Worm (Caenorhabditis elegans) whole organism, L3 larva: Measurements from ENCODE around the gene irg-5.

Experiments
- R02D3.7 ChIP-seq: fragments of 150-350 bp; optimal IDR thresholded peaks from 2 replicates; lab custom pipeline; 2014; ENCODE audit warnings: missing biosample characterization, missing genetic modification characterization
- ZK546.5 ChIP-seq: sonication (generic microtip); optimal IDR thresholded peaks from 2 replicates; lab custom pipeline; 2017; ENCODE audit warnings: missing biosample characterization, missing genetic modification characterization
- aly-2 ChIP-seq: fragments of 150-350 bp; optimal IDR thresholded peaks from 2 replicates; lab custom pipeline; 2014; ENCODE audit warnings: missing biosample characterization, missing genetic modification characterization
- ama-1 ChIP-seq: fragments of 150-350 bp; optimal IDR thresholded peaks from 2 replicates; lab custom pipeline; 2018
- ceh-82 ChIP-seq: fragments of 150-350 bp; optimal IDR thresholded peaks from 2 replicates; lab custom pipeline; 2014; ENCODE audit warnings: missing biosample characterization, missing genetic modification characterization
- ceh-9 ChIP-seq: sonication (generic microtip); optimal IDR thresholded peaks from 2 replicates; lab custom pipeline; 2018; ENCODE audit warnings: missing biosample characterization, missing genetic modification characterization
- egl-5 ChIP-seq: fragments of 150-350 bp; optimal IDR thresholded peaks from 2 replicates; lab custom pipeline; 2017; ENCODE audit warnings: missing biosample characterization, missing genetic modification reagents, missing genetic modification characterization, inconsistent platforms
- elt-1 ChIP-seq: fragments of 150-350 bp; optimal IDR thresholded peaks from 2 replicates; lab custom pipeline; 2014; ENCODE audit warnings: missing biosample characterization, missing genetic modification characterization
- elt-2 ChIP-seq: sonication (generic microtip); optimal IDR thresholded peaks from 2 replicates; lab custom pipeline; 2016; ENCODE audit warnings: missing genetic modification reagents, mild to moderate bottlenecking, missing genetic modification characterization, missing compliant biosample characterization
- elt-3 ChIP-seq, 3 experiments: fragments of 150-350 bp in 1 of 3; sonication (generic microtip) in 2 of 3; optimal IDR thresholded peaks; 2 replicates in 2 of 3; 4 replicates in 1 of 3; lab custom pipeline; 2014 to 2017; ENCODE audit warnings: missing biosample characterization in 3 of 3, missing genetic modification characterization in 3 of 3
- fkh-10 ChIP-seq: sonication (generic microtip); optimal IDR thresholded peaks from 2 replicates; lab custom pipeline; 2017; ENCODE audit warnings: missing biosample characterization, missing genetic modification reagents, missing genetic modification characterization
- fkh-2 ChIP-seq: fragments of 150-350 bp; optimal IDR thresholded peaks from 2 replicates; lab custom pipeline; 2014; ENCODE audit warnings: missing biosample characterization, missing genetic modification reagents, missing genetic modification characterization
- fos-1 ChIP-seq: fragments of 150-350 bp; optimal IDR thresholded peaks from 2 replicates; lab custom pipeline; 2014; ENCODE audit warnings: missing biosample characterization, missing genetic modification characterization
- hmg-11 ChIP-seq: sonication (generic microtip); optimal IDR thresholded peaks from 2 replicates; lab custom pipeline; 2016; ENCODE audit warnings: missing genetic modification characterization, missing compliant biosample characterization
- lin-39 ChIP-seq: fragments of 150-350 bp; optimal IDR thresholded peaks from 2 replicates; lab custom pipeline; 2018; ENCODE audit warnings: missing biosample characterization, missing genetic modification reagents, missing genetic modification characterization
- lsy-12 ChIP-seq: sonication (generic microtip); optimal IDR thresholded peaks from 2 replicates; lab custom pipeline; 2016; ENCODE audit warnings: mild to moderate bottlenecking, missing genetic modification characterization, missing compliant biosample characterization
- mdl-1 ChIP-seq: fragments of 150-350 bp; optimal IDR thresholded peaks from 2 replicates; lab custom pipeline; 2014; ENCODE audit warnings: missing biosample characterization, missing genetic modification characterization
- mml-1 ChIP-seq: fragments of 150-350 bp; sonication (generic microtip); optimal IDR thresholded peaks from 3 replicates; lab custom pipeline; 2014; ENCODE audit warnings: missing biosample characterization, missing genetic modification characterization
- nfya-1 ChIP-seq: sonication (generic microtip); optimal IDR thresholded peaks from 2 replicates; lab custom pipeline; 2017; ENCODE audit warnings: missing genetic modification characterization, mild to moderate bottlenecking, missing compliant biosample characterization, antibody characterized with exemption, moderate library complexity; ENCODE audit not compliant: insufficient read depth
- nhr-11 ChIP-seq: fragments of 150-350 bp; optimal IDR thresholded peaks from 2 replicates; lab custom pipeline; 2014; ENCODE audit warnings: missing biosample characterization, missing genetic modification characterization
- nhr-12 ChIP-seq: fragments of 150-350 bp; optimal IDR thresholded peaks from 2 replicates; lab custom pipeline; 2014; ENCODE audit warnings: missing biosample characterization, missing genetic modification characterization
- nhr-23 ChIP-seq: fragments of 150-350 bp; optimal IDR thresholded peaks from 2 replicates; lab custom pipeline; 2014; ENCODE audit warnings: missing biosample characterization, missing genetic modification reagents, missing genetic modification characterization
- nhr-237 ChIP-seq: fragments of 150-350 bp; optimal IDR thresholded peaks from 2 replicates; lab custom pipeline; 2014; ENCODE audit warnings: missing biosample characterization, missing genetic modification characterization
- nhr-25 ChIP-seq: sonication (generic microtip); optimal IDR thresholded peaks from 2 replicates; lab custom pipeline; 2017; ENCODE audit warnings: missing biosample characterization, missing genetic modification characterization
- nhr-28 ChIP-seq: fragments of 150-350 bp; optimal IDR thresholded peaks from 2 replicates; lab custom pipeline; 2014; ENCODE audit warnings: missing biosample characterization, missing genetic modification characterization
- nhr-76 ChIP-seq: fragments of 150-350 bp; sonication (generic microtip); optimal IDR thresholded peaks from 5 replicates; lab custom pipeline; 2014; ENCODE audit warnings: missing biosample characterization, missing genetic modification characterization
- nhr-77 ChIP-seq: fragments of 150-350 bp; optimal IDR thresholded peaks from 2 replicates; lab custom pipeline; 2014; ENCODE audit warnings: missing biosample characterization, missing genetic modification characterization
- pha-4 ChIP-seq: fragments of 150-350 bp; optimal IDR thresholded peaks from 2 replicates; lab custom pipeline; 2014; ENCODE audit warnings: missing biosample characterization, missing genetic modification reagents, missing genetic modification characterization
- pqm-1 ChIP-seq: fragments of 150-350 bp; optimal IDR thresholded peaks from 2 replicates; lab custom pipeline; 2017; ENCODE audit warnings: missing biosample characterization, missing genetic modification characterization, inconsistent platforms
- sea-2 ChIP-seq: fragments of 150-350 bp; sonication (generic microtip); optimal IDR thresholded peaks from 4 replicates; lab custom pipeline; 2014; ENCODE audit warnings: missing biosample characterization, missing genetic modification reagents, missing genetic modification characterization
- skn-1 ChIP-seq: fragments of 150-350 bp; optimal IDR thresholded peaks from 2 replicates; lab custom pipeline; 2014; ENCODE audit warnings: missing biosample characterization, missing genetic modification characterization
- snpc-4 ChIP-seq: fragments of 150-350 bp; optimal IDR thresholded peaks from 2 replicates; lab custom pipeline; 2014; ENCODE audit warnings: missing biosample characterization, missing genetic modification characterization
- tbx-2 ChIP-seq: sonication (generic microtip); optimal IDR thresholded peaks from 2 replicates; lab custom pipeline; 2016; ENCODE audit warnings: mild to moderate bottlenecking, missing genetic modification characterization, missing compliant biosample characterization
- unc-62 ChIP-seq: fragments of 150-350 bp; sonication (generic microtip); optimal IDR thresholded peaks from 4 replicates; lab custom pipeline; 2014; ENCODE audit warnings: missing biosample characterization, missing genetic modification reagents, missing genetic modification characterization
- ztf-11 ChIP-seq: fragments of 150-350 bp; optimal IDR thresholded peaks from 2 replicates; lab custom pipeline; 2014; ENCODE audit warnings: missing biosample characterization, missing genetic modification characterization
- ztf-4 ChIP-seq: fragments of 150-350 bp; optimal IDR thresholded peaks from 2 replicates; lab custom pipeline; 2014; ENCODE audit warnings: missing biosample characterization, missing genetic modification characterization

The irg-5 gene

ce11 chrV:13775529-13775928, 37.3 kb upstream of the irg-5 start, which contains the start of gene F53C11.1:
TSS of gene F53C11.1 (plus strand) at chrV:13775796.
- TF ChIP-seq pqm-1 (tag; lab: Kevin White, UChicago) (peak; percentile 73), ama-1 (no peak), elt-2 (tag; lab: Kevin White, UChicago) (peak; percentile 28)

- peak; percentile 40 for TF ChIP-seq elt-2 (tag; lab: Kevin White, UChicago)
- TF ChIP-seq mdl-1 (tag; lab: Kevin White, UChicago), result no peak
- TF ChIP-seq nhr-77 (tag; lab: Kevin White, UChicago), result no peak
- no peak for TF ChIP-seq pha-4 (tag; lab: Kevin White, UChicago)
- TF ChIP-seq ceh-82 (tag; lab: Kevin White, UChicago), result no peak
- peak; percentile 40 for TF ChIP-seq pqm-1 (tag; lab: Kevin White, UChicago)
- no peak for TF ChIP-seq ZK546.5
- TF ChIP-seq ztf-11 (tag; lab: Kevin White, UChicago), result no peak
Observed at ce11 chrV:13771209-13771608, 32.9 kb upstream of the irg-5 start, which contains the start of gene F20G2.5. TSS of gene F20G2.5 (plus strand) at chrV:13771509.

ce11 chrV:13768941-13769436, 30.7 kb upstream of the irg-5 start, which contains the start of gene nas-24:
TSS of gene nas-24 (plus strand) at chrV:13769386.
- TF ChIP-seq skn-1 (tag; lab: Kevin White, UChicago), result no peak
- TF ChIP-seq pqm-1 (tag; lab: Kevin White, UChicago), result peak; percentile 85
- no peak for TF ChIP-seq nhr-25 (tag; lab: Kevin White, UChicago)
- TF ChIP-seq nfya-1 (tag; lab: Kevin White, UChicago), result no peak
- TF ChIP-seq elt-2 (tag; lab: Kevin White, UChicago), result peak; percentile 51
- no peak for TF ChIP-seq ama-1
- no peak for TF ChIP-seq tbx-2 (tag; lab: Kevin White, UChicago)

- TF ChIP-seq nhr-23 (tag; lab: Kevin White, UChicago) (peak; percentile 63), tbx-2 (tag; lab: Kevin White, UChicago) (no peak)
Observed at ce11 chrV:13768388-13768787, 30.1 kb upstream of the irg-5 start, which contains the start of gene F20G2.3. TSS of gene F20G2.3 (minus strand) at chrV:13768488.

ce11 chrV:13763723-13764122, 25.4 kb upstream of the irg-5 start:
- TF ChIP-seq nhr-237 (tag; lab: Kevin White, UChicago) (no peak), nhr-11 (peak; percentile 18)
- TF ChIP-seq, all 47 proteins: peak for 1

ce11 chrV:13762426-13763127, 24.3 kb upstream of the irg-5 start, which contains the start of gene F20G2.6:
TSS of gene F20G2.6 (plus strand) at chrV:13763077.
- TF ChIP-seq nhr-28 (tag; lab: Kevin White, UChicago) (no peak), lsy-12 (tag; lab: Kevin White, UChicago) (no peak), skn-1 (tag; lab: Kevin White, UChicago) (no peak), pqm-1 (tag; lab: Kevin White, UChicago) (no peak), ztf-11 (tag; lab: Kevin White, UChicago) (no peak), nhr-76 (tag; lab: Kevin White, UChicago) (no peak), egl-5 (tag; lab: Kevin White, UChicago) (no peak), nhr-23 (tag; lab: Kevin White, UChicago) (no peak), lin-39 (no peak), tbx-2 (tag; lab: Kevin White, UChicago) (no peak), ceh-82 (tag; lab: Kevin White, UChicago) (no peak), ztf-4 (tag; lab: Kevin White, UChicago) (no peak), fkh-10 (GFP tag; lab: Kevin White, UChicago) (no peak), R02D3.7 (tag; lab: Kevin White, UChicago) (no peak), fkh-2 (tag; lab: Kevin White, UChicago) (no peak)

ce11 chrV:13757349-13757748, 19.1 kb upstream of the irg-5 start:
- TF ChIP-seq fos-1 (no peak), mdl-1 (tag; lab: Kevin White, UChicago) (no peak), elt-1 (no peak), elt-3 (tag; optimal IDR thresholded peaks at IDR 0.05; lab: Kevin White, UChicago) (no peak), aly-2 (tag; lab: Kevin White, UChicago) (no peak), nfya-1 (tag; lab: Kevin White, UChicago) (peak; percentile 29), hmg-11 (tag; lab: Kevin White, UChicago) (no peak), fkh-10 (GFP tag; lab: Kevin White, UChicago) (no peak), unc-62 (GFP tag; lab: Kevin White, UChicago) (no peak), egl-5 (tag; lab: Kevin White, UChicago) (no peak), lin-39 (peak; percentile 34), mml-1 (no peak), ama-1 (no peak), pha-4 (tag; lab: Kevin White, UChicago) (peak; percentile 49), lsy-12 (tag; lab: Kevin White, UChicago) (no peak), snpc-4 (peak; percentile 56), fkh-2 (tag; lab: Kevin White, UChicago) (no peak), nhr-28 (tag; lab: Kevin White, UChicago) (no peak), sea-2 (GFP tag; lab: Kevin White, UChicago) (no peak), nhr-12 (tag; lab: Kevin White, UChicago) (no peak), ceh-9 (tag; lab: Kevin White, UChicago) (no peak)
